Worm (Caenorhabditis elegans) whole organism, L4 larva: ENCODE data around the gene ska-3.

Source experiments
- D1046.2 ChIP-seq: fragments of 200-800 bp; sonication (Bioruptor generic); IDR thresholded peaks from 2 replicates; pipeline ENCODE4 v1.3.6; 2022; ENCODE audit warnings: missing genetic modification characterization, missing compliant biosample characterization
- F26F4.8 ChIP-seq: fragments of 200-800 bp; sonication (Bioruptor generic); conservative IDR thresholded peaks from 2 replicates; pipeline ENCODE4 v1.3.6; 2022; ENCODE audit warnings: missing genetic modification characterization, missing compliant biosample characterization
- F44E2.7 ChIP-seq: fragments of 200-800 bp; sonication (Bioruptor generic); IDR thresholded peaks from 2 replicates; pipeline ENCODE4 v2.1.2; 2022; ENCODE audit warnings: missing genetic modification characterization, missing compliant biosample characterization
- F49E8.2 ChIP-seq: sonication (generic microtip); optimal IDR thresholded peaks from 2 replicates; lab custom pipeline; 2016; ENCODE audit warnings: missing compliant biosample characterization, mild to moderate bottlenecking, missing genetic modification characterization, borderline replicate concordance
- R02D3.7 ChIP-seq: fragments of 150-350 bp; sonication (generic microtip); optimal IDR thresholded peaks from 3 replicates; lab custom pipeline; 2014; ENCODE audit warnings: missing biosample characterization, missing genetic modification characterization
- Y105C5A.15 ChIP-seq: fragments of 200-800 bp; sonication (Bioruptor generic); IDR thresholded peaks from 2 replicates; pipeline ENCODE4 v1.3.6; 2022; ENCODE audit warnings: missing genetic modification characterization, missing compliant biosample characterization
- Y48G9A.11 ChIP-seq: fragments of 200-800 bp; sonication (Bioruptor generic); IDR thresholded peaks from 2 replicates; pipeline ENCODE4 v1.3.6; 2022; ENCODE audit warnings: missing genetic modification reagents, missing genetic modification characterization, missing compliant biosample characterization
- Y5F2A.4 ChIP-seq: fragments of 200-800 bp; sonication (Bioruptor generic); optimal IDR thresholded peaks from 2 replicates; lab custom pipeline; 2018; ENCODE audit warnings: mild to moderate bottlenecking, missing genetic modification characterization, missing compliant biosample characterization
- Y75B8A.6 ChIP-seq: fragments of 200-800 bp; sonication (Bioruptor generic); IDR thresholded peaks from 2 replicates; pipeline ENCODE4 v1.3.6; 2022; ENCODE audit warnings: missing genetic modification reagents, missing genetic modification characterization, missing compliant biosample characterization
- ZK546.5 ChIP-seq, 2 experiments: sonication (generic microtip); optimal IDR thresholded peaks; 2 replicates each; lab custom pipeline; 2017; ENCODE audit warnings: missing biosample characterization in 2 of 2, missing genetic modification characterization in 2 of 2
- aha-1 ChIP-seq: fragments of 150-350 bp; peaks from one replicate; lab custom pipeline; 2014; ENCODE audit warnings: missing biosample characterization, missing genetic modification characterization
- aly-2 ChIP-seq: sonication (generic microtip); optimal IDR thresholded peaks from 2 replicates; lab custom pipeline; 2018; ENCODE audit warnings: missing biosample characterization, missing genetic modification characterization
- ceh-28 ChIP-seq: fragments of 150-350 bp; optimal IDR thresholded peaks from 2 replicates; lab custom pipeline; 2014; ENCODE audit warnings: missing biosample characterization, missing genetic modification reagents, missing genetic modification characterization
- cey-2 ChIP-seq: sonication (generic microtip); optimal IDR thresholded peaks from 3 replicates; lab custom pipeline; 2017; ENCODE audit warnings: missing genetic modification characterization, mild to moderate bottlenecking, missing compliant biosample characterization, antibody characterized with exemption, borderline replicate concordance; ENCODE audit not compliant: insufficient read depth
- ctbp-1 ChIP-seq: fragments of 200-800 bp; sonication (Bioruptor generic); IDR thresholded peaks from 2 replicates; pipeline ENCODE4 v1.3.6; 2022; ENCODE audit warnings: missing genetic modification reagents, missing genetic modification characterization, missing compliant biosample characterization
- daf-16 ChIP-seq, 3 experiments: sonication (generic microtip); optimal IDR thresholded peaks; 2 replicates each; lab custom pipeline; 2016 to 2017; ENCODE audit warnings: missing genetic modification characterization in 3 of 3, missing genetic modification reagents in 3 of 3, mild to moderate bottlenecking in 2 of 3, missing compliant biosample characterization in 2 of 3, missing biosample characterization in 1 of 3, moderate library complexity in 1 of 3
- daf-19 ChIP-seq: fragments of 200-800 bp; sonication (Bioruptor generic); conservative IDR thresholded peaks from 2 replicates; pipeline ENCODE4 v1.3.6; 2022; ENCODE audit warnings: missing genetic modification characterization, missing compliant biosample characterization
- duxl-1 ChIP-seq: sonication (generic microtip); optimal IDR thresholded peaks from 2 replicates; lab custom pipeline; 2016; ENCODE audit warnings: mild to moderate bottlenecking, missing genetic modification characterization, moderate library complexity, missing compliant biosample characterization; ENCODE audit not compliant: poor library complexity
- egl-27 ChIP-seq: sonication (generic microtip); optimal IDR thresholded peaks from 3 replicates; lab custom pipeline; 2017; ENCODE audit warnings: missing biosample characterization, missing genetic modification reagents, missing genetic modification characterization
- egl-43 ChIP-seq: fragments of 200-800 bp; sonication (Bioruptor generic); IDR thresholded peaks from 2 replicates; pipeline ENCODE4 v1.3.6; 2022; ENCODE audit warnings: missing genetic modification reagents, missing genetic modification characterization, missing compliant biosample characterization
- gei-8 ChIP-seq: fragments of 200-800 bp; sonication (Bioruptor generic); optimal IDR thresholded peaks from 2 replicates; lab custom pipeline; 2018; ENCODE audit warnings: mild to moderate bottlenecking, missing genetic modification characterization, missing compliant biosample characterization
- hlh-11 ChIP-seq: fragments of 200-800 bp; sonication (Bioruptor generic); optimal IDR thresholded peaks from 2 replicates; lab custom pipeline; 2018; ENCODE audit warnings: mild to moderate bottlenecking, missing genetic modification characterization, missing compliant biosample characterization
- lim-7 ChIP-seq: fragments of 200-800 bp; sonication (Bioruptor generic); IDR thresholded peaks from 2 replicates; pipeline ENCODE4 v1.3.6; 2022; ENCODE audit warnings: missing genetic modification characterization, missing compliant biosample characterization
- lin-13 ChIP-seq: fragments of 150-350 bp; optimal IDR thresholded peaks from 2 replicates; lab custom pipeline; 2014; ENCODE audit warnings: missing biosample characterization, missing genetic modification reagents, missing genetic modification characterization
- lin-15B ChIP-seq: fragments of 150-350 bp; sonication (generic microtip); optimal IDR thresholded peaks from 3 replicates; lab custom pipeline; 2014; ENCODE audit warnings: missing biosample characterization, missing genetic modification characterization
- lin-29 ChIP-seq: fragments of 200-800 bp; sonication (Bioruptor generic); IDR thresholded peaks from 2 replicates; pipeline ENCODE4 v1.3.6; 2022; ENCODE audit warnings: missing genetic modification reagents, missing genetic modification characterization, missing compliant biosample characterization
- lin-38 ChIP-seq: fragments of 200-800 bp; sonication (Bioruptor generic); IDR thresholded peaks from 2 replicates; pipeline ENCODE4 v1.3.6; 2022; ENCODE audit warnings: missing genetic modification reagents, missing genetic modification characterization, missing compliant biosample characterization
- lin-39 ChIP-seq: fragments of 150-350 bp; optimal IDR thresholded peaks from 2 replicates; lab custom pipeline; 2014; ENCODE audit warnings: missing biosample characterization, missing genetic modification reagents, missing genetic modification characterization
- lir-3 ChIP-seq: sonication (generic microtip); optimal IDR thresholded peaks from 2 replicates; lab custom pipeline; 2016; ENCODE audit warnings: mild to moderate bottlenecking, missing genetic modification characterization, missing compliant biosample characterization
- mep-1 ChIP-seq: fragments of 150-350 bp; sonication (generic microtip); optimal IDR thresholded peaks from 3 replicates; lab custom pipeline; 2014; ENCODE audit warnings: missing biosample characterization, missing genetic modification characterization
- mxl-3 ChIP-seq: fragments of 200-800 bp; sonication (Bioruptor generic); optimal IDR thresholded peaks from 2 replicates; lab custom pipeline; 2018; ENCODE audit warnings: mild to moderate bottlenecking, missing genetic modification characterization, missing compliant biosample characterization
- nhr-102 ChIP-seq: sonication (generic microtip); optimal IDR thresholded peaks from 2 replicates; lab custom pipeline; 2016; ENCODE audit warnings: mild to moderate bottlenecking, missing genetic modification characterization, moderate library complexity, missing compliant biosample characterization
- nhr-111 ChIP-seq: fragments of 200-800 bp; sonication (Bioruptor generic); optimal IDR thresholded peaks from 2 replicates; lab custom pipeline; 2018; ENCODE audit warnings: mild to moderate bottlenecking, missing genetic modification characterization, missing compliant biosample characterization
- nhr-237 ChIP-seq: sonication (generic microtip); optimal IDR thresholded peaks from 2 replicates; lab custom pipeline; 2017; ENCODE audit warnings: missing biosample characterization, missing genetic modification characterization
- nhr-42 ChIP-seq: fragments of 200-800 bp; sonication (Bioruptor generic); IDR thresholded peaks from 2 replicates; pipeline ENCODE4 v1.3.6; 2022; ENCODE audit warnings: missing genetic modification characterization, missing compliant biosample characterization
- pha-4 ChIP-seq, 2 experiments: fragments of 150-350 bp in 1 of 2; fragments of 200-800 bp in 1 of 2; sonication (Bioruptor generic) in 1 of 2; IDR thresholded peaks in 1 of 2; optimal IDR thresholded peaks in 1 of 2; 2 replicates each; pipeline versions ENCODE4 v1.3.6 to Lab custom; 2014 to 2022; ENCODE audit warnings: missing genetic modification characterization in 2 of 2, missing genetic modification reagents in 2 of 2, missing biosample characterization in 1 of 2, missing compliant biosample characterization in 1 of 2
- rbr-2 ChIP-seq: sonication (generic microtip); optimal IDR thresholded peaks from 2 replicates; lab custom pipeline; 2016; ENCODE audit warnings: missing genotype, missing genetic modification characterization, missing compliant biosample characterization
- saeg-2 ChIP-seq: fragments of 200-800 bp; sonication (Bioruptor generic); IDR thresholded peaks from 2 replicates; pipeline ENCODE4 v1.3.6; 2022; ENCODE audit warnings: missing genetic modification reagents, missing genetic modification characterization, missing compliant biosample characterization
- set-16 ChIP-seq: fragments of 200-800 bp; sonication (Bioruptor generic); IDR thresholded peaks from 2 replicates; pipeline ENCODE4 v1.3.6; 2022; ENCODE audit warnings: missing genetic modification reagents, missing genetic modification characterization, missing compliant biosample characterization
- skn-1 ChIP-seq: fragments of 150-350 bp; optimal IDR thresholded peaks from 2 replicates; lab custom pipeline; 2014; ENCODE audit warnings: missing biosample characterization, missing genetic modification characterization
- snpc-1.2 ChIP-seq: fragments of 200-800 bp; sonication (Bioruptor generic); IDR thresholded peaks from 2 replicates; pipeline ENCODE4 v1.3.6; 2022; ENCODE audit warnings: missing genetic modification reagents, missing genetic modification characterization, missing compliant biosample characterization
- snpc-4 ChIP-seq: fragments of 150-350 bp; optimal IDR thresholded peaks from 2 replicates; lab custom pipeline; 2014; ENCODE audit warnings: missing biosample characterization, missing genetic modification characterization
- spr-1 ChIP-seq: sonication (generic microtip); optimal IDR thresholded peaks from 2 replicates; lab custom pipeline; 2016; ENCODE audit warnings: mild to moderate bottlenecking, missing genetic modification characterization, missing compliant biosample characterization
- spr-3 ChIP-seq: fragments of 200-800 bp; sonication (Bioruptor generic); optimal IDR thresholded peaks from 2 replicates; lab custom pipeline; 2018; ENCODE audit warnings: mild to moderate bottlenecking, missing genetic modification characterization, missing compliant biosample characterization
- unc-62 ChIP-seq, 3 experiments: fragments of 150-350 bp in 1 of 3; sonication (generic microtip); optimal IDR thresholded peaks in 2 of 3; peaks in 1 of 3; 1 replicate in 1 of 3; 2 replicates in 2 of 3; lab custom pipeline; 2014 to 2017; ENCODE audit warnings: missing biosample characterization in 3 of 3, missing genetic modification characterization in 3 of 3, missing genetic modification reagents in 3 of 3, missing genotype in 1 of 3
- vab-7 ChIP-seq: fragments of 200-800 bp; sonication (Bioruptor generic); IDR thresholded peaks from 2 replicates; pipeline ENCODE4 v1.3.6; 2022; ENCODE audit warnings: missing genetic modification reagents, missing genetic modification characterization, missing compliant biosample characterization
- zag-1 ChIP-seq: fragments of 150-350 bp; optimal IDR thresholded peaks from 2 replicates; lab custom pipeline; 2014; ENCODE audit warnings: missing biosample characterization, missing genetic modification characterization
- zfp-2 ChIP-seq: sonication (generic microtip); optimal IDR thresholded peaks from 2 replicates; lab custom pipeline; 2016; ENCODE audit warnings: mild to moderate bottlenecking, missing genetic modification characterization, missing compliant biosample characterization
- zip-11 ChIP-seq: fragments of 200-800 bp; sonication (Bioruptor generic); IDR thresholded peaks from 2 replicates; pipeline ENCODE4 v1.3.6; 2022; ENCODE audit warnings: missing genetic modification characterization, missing compliant biosample characterization
- ztf-11 ChIP-seq: fragments of 150-350 bp; optimal IDR thresholded peaks from 2 replicates; lab custom pipeline; 2014; ENCODE audit warnings: missing biosample characterization, missing genetic modification characterization

The ska-3 gene

DNA sequence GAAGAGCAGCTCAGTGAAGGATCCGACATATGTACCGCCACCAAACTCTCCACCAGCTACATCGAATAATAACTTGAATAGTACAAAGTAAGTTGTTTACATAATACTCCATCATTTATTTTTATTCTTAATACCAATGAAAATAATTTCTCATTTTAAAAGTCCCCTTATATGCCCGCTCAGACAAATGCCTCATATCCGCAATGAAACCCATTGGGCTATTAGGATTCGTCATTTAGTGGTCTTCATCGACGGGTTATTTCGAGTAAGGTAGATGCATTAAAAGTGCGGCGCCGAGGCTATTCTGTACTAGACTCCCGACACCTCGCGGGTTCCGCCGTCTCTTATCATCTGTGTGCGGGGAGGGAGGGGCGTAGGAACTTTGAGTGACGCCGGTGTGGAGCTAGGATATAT lies 25.1 kb downstream of the ska-3 start (continued):
- TF ChIP-seq F49E8.2 (tag; lab: Kevin White, UChicago) = peak; percentile 93
- no peak for TF ChIP-seq Y5F2A.4 (GFP tag; lab: Kevin White, UChicago)
- no peak for TF ChIP-seq lir-3
- TF ChIP-seq lin-39 = no peak
- no peak for TF ChIP-seq Y75B8A.6 (GFP tag; lab: Robert Waterston, UW)
- no peak for TF ChIP-seq nhr-111
- no peak for TF ChIP-seq ZK546.5 (tag; optimal IDR thresholded peaks at IDR 0.05; lab: Kevin White, UChicago)
- peak; percentile 57 for TF ChIP-seq Y48G9A.11
- no peak for TF ChIP-seq saeg-2 (GFP tag; lab: Robert Waterston, UW)
- TF ChIP-seq daf-16 (GFP tag; optimal IDR thresholded peaks at IDR 0.05; lab: Kevin White, UChicago) = peak in 1 of 2 experiments; percentile 5
- TF ChIP-seq daf-16 (tag; optimal IDR thresholded peaks at IDR 0.05; lab: Kevin White, UChicago) = peak; percentile 63
- peak; percentile 84 for TF ChIP-seq snpc-1.2 (GFP tag; lab: Robert Waterston, UW)
- TF ChIP-seq nhr-42 = 0 out of 2 replicates have a peak, but pooled peaks have one; percentile 30
- TF ChIP-seq Y105C5A.15 = 0 out of 2 replicates have a peak, but pooled peaks have one; percentile 20
- TF ChIP-seq unc-62 (GFP tag; optimal IDR thresholded peaks at IDR 0.05 in 1 of 2; lab: Kevin White, UChicago) = no peak
- no peak for TF ChIP-seq unc-62 (tag; optimal IDR thresholded peaks at IDR 0.05; lab: Kevin White, UChicago)
- no peak for TF ChIP-seq ceh-28
- TF ChIP-seq aha-1 (tag; lab: Kevin White, UChicago) = no peak
- peak; percentile 57 for TF ChIP-seq mep-1 (tag; lab: Kevin White, UChicago)
- TF ChIP-seq D1046.2 (GFP tag; lab: Robert Waterston, UW) = no peak
- no peak for TF ChIP-seq cey-2 (tag; lab: Kevin White, UChicago)
- TF ChIP-seq snpc-4 (tag; lab: Kevin White, UChicago) = peak; percentile 84
- no peak for TF ChIP-seq R02D3.7 (tag; lab: Kevin White, UChicago)
- no peak; the same call in 1 of the 2 replicates for TF ChIP-seq pha-4 (GFP tag; IDR thresholded peaks at IDR 0.05; lab: Robert Waterston, UW)
- TF ChIP-seq pha-4 (tag; optimal IDR thresholded peaks at IDR 0.05; lab: Kevin White, UChicago) = no peak
- TF ChIP-seq spr-3 (GFP tag; lab: Kevin White, UChicago) = no peak
- TF ChIP-seq mxl-3 (GFP tag; lab: Kevin White, UChicago) = no peak
- TF ChIP-seq zag-1 (tag; lab: Kevin White, UChicago) = no peak
- no peak for TF ChIP-seq skn-1 (tag; lab: Kevin White, UChicago)
- TF ChIP-seq daf-19 = no peak
- no peak for TF ChIP-seq zip-11 (GFP tag; lab: Robert Waterston, UW)
- TF ChIP-seq set-16 = peak; percentile 20; the same call in 1 of the 2 replicates
- peak; percentile 88 for TF ChIP-seq lin-38 (GFP tag; lab: Robert Waterston, UW)
- TF ChIP-seq rbr-2 (tag; lab: Kevin White, UChicago) = peak; percentile 32
- no peak for TF ChIP-seq zfp-2 (tag; lab: Kevin White, UChicago)
- no peak for TF ChIP-seq ztf-11 (tag; lab: Kevin White, UChicago)
- peak; percentile 62 for TF ChIP-seq nhr-102 (tag; lab: Kevin White, UChicago)
- no peak for TF ChIP-seq egl-27
- no peak for TF ChIP-seq lin-15B (tag; lab: Kevin White, UChicago)
- no peak for TF ChIP-seq lim-7 (GFP tag; lab: Robert Waterston, UW)
- TF ChIP-seq lin-13 (GFP tag; lab: Kevin White, UChicago) = peak; percentile 60
- no peak for TF ChIP-seq aly-2 (tag; lab: Kevin White, UChicago)
- peak; percentile 50; the same call in 1 of the 2 replicates for TF ChIP-seq vab-7 (GFP tag; lab: Robert Waterston, UW)
- no peak for TF ChIP-seq nhr-237 (tag; lab: Kevin White, UChicago)
- no peak for TF ChIP-seq gei-8 (GFP tag; lab: Kevin White, UChicago)
- 0 out of 2 replicates have a peak, but pooled peaks have one; percentile 29 for TF ChIP-seq F44E2.7 (GFP tag; lab: Robert Waterston, UW)
- peak; percentile 35 for TF ChIP-seq hlh-11 (tag; lab: Kevin White, UChicago)
- TF ChIP-seq ctbp-1 = 0 out of 2 replicates have a peak, but pooled peaks have one; percentile 16
- TF ChIP-seq egl-43 = no peak; the same call in 1 of the 2 replicates
- TF ChIP-seq lin-29 (GFP tag; lab: Robert Waterston, UW) = no peak
- TF ChIP-seq spr-1 (tag; lab: Kevin White, UChicago) = no peak
- peak; percentile 74 for TF ChIP-seq duxl-1
- no peak for TF ChIP-seq F26F4.8
